Fruit fly (Drosophila melanogaster): ENCODE measurements around the gene CG18764.

Gene CG18764

DNA sequence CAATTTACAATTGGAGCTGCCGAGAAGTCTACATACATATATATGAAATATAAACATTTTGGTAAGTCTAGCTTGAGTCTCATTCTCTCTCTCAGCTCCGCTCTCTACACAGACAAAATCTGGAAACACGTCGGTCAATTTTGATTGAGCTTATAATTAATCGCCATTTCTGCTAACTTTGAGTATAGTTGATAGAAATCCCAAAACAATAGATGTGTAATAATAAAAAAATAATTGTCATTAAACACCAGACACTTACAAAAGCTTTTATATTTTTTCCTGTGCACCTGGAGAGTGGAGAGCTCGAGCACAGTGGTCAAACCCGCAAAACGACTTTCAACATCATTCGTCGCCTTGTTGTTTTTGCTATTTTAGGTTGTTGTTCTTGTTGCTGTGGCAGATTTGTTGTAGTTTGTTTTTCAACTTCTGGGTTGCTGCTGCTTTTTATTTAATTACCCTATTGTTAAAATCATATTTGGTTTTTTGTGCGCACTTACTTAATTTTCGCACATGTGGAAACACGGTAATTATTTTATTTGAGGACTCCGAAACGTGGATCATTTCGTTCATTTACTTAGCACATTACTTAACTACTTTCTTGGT is 30.0 kb downstream of the CG18764 start (continued):
- peak; percentile 95 for TF ChIP-seq CG13624 (GFP tag; optimal IDR thresholded peaks at IDR 0.05)
- 0 out of 3 replicates have a peak, but pooled peaks have one; percentile 13 for TF ChIP-seq Doc3 (GFP tag; IDR thresholded peaks at IDR 0.05; ENCODE audit: partially characterized antibody)
- TF ChIP-seq Ets65A (GFP tag), result peak; percentile 98
- peak; percentile 83 for TF ChIP-seq aop (GFP tag; IDR thresholded peaks at IDR 0.05)
- peak; percentile 84 for TF ChIP-seq sr (GFP tag; IDR thresholded peaks at IDR 0.05)
- TF ChIP-seq otp (GFP tag; IDR thresholded peaks at IDR 0.05), result peak; percentile 95
- peak; percentile 88 for TF ChIP-seq ssp (GFP tag; IDR thresholded peaks at IDR 0.05)
- TF ChIP-seq oc (tag; optimal IDR thresholded peaks at IDR 0.05), result peak; percentile 98
- peak; percentile 60 for TF ChIP-seq MESR4 (GFP tag; optimal IDR thresholded peaks at IDR 0.05)
- TF ChIP-seq ranshi (GFP tag; IDR thresholded peaks at IDR 0.05), result peak; percentile 97
- TF ChIP-seq CoRest (tag; optimal IDR thresholded peaks at IDR 0.05), result peak; percentile 96
- peak; percentile 85 for TF ChIP-seq luna (GFP tag; optimal IDR thresholded peaks at IDR 0.05)
- peak; percentile 89 for TF ChIP-seq shn (GFP tag; optimal IDR thresholded peaks at IDR 0.05)
- TF ChIP-seq B-H1 (GFP tag; IDR thresholded peaks at IDR 0.05), result peak; percentile 94
- TF ChIP-seq az2 (GFP tag; optimal IDR thresholded peaks at IDR 0.05), result peak; percentile 96
- TF ChIP-seq wor (GFP tag; IDR thresholded peaks at IDR 0.05), result peak; percentile 93
- TF ChIP-seq zfh1 (GFP tag; IDR thresholded peaks at IDR 0.05), result peak; percentile 97
- no peak for TF ChIP-seq HLHmδ (GFP tag; optimal IDR thresholded peaks at IDR 0.05)
- TF ChIP-seq CG16863 (GFP tag; optimal IDR thresholded peaks at IDR 0.05), result peak; percentile 93
- TF ChIP-seq ATbp (GFP tag; optimal IDR thresholded peaks at IDR 0.05), result peak; percentile 94
- peak; percentile 97 for TF ChIP-seq CG14441 (GFP tag; IDR thresholded peaks at IDR 0.05)
- TF ChIP-seq Oli (tag; optimal IDR thresholded peaks at IDR 0.05), result peak; percentile 96
- peak; percentile 95 for TF ChIP-seq NC2β (GFP tag; optimal IDR thresholded peaks at IDR 0.05)
- peak; percentile 87 for TF ChIP-seq ewg (GFP tag; optimal IDR thresholded peaks at IDR 0.05)
- TF ChIP-seq GATAe (GFP tag; conservative IDR thresholded peaks at IDR 0.05), result peak; percentile 88
- TF ChIP-seq repo (GFP tag; optimal IDR thresholded peaks at IDR 0.05), result peak; percentile 89
- peak; percentile 97 for TF ChIP-seq CG17328 (GFP tag; IDR thresholded peaks at IDR 0.05)
- peak; percentile 97 for TF ChIP-seq Awh (GFP tag; IDR thresholded peaks at IDR 0.05)
- TF ChIP-seq sug (tag; optimal IDR thresholded peaks at IDR 0.05), result peak; percentile 85
- peak; percentile 93 for TF ChIP-seq Atf-2 (GFP tag; optimal IDR thresholded peaks at IDR 0.05)
- no peak for TF ChIP-seq CG42726 (GFP tag; IDR thresholded peaks at IDR 0.05; ENCODE audit: partially characterized antibody)
- peak; percentile 77 for TF ChIP-seq CG2116 (GFP tag; optimal IDR thresholded peaks at IDR 0.05)
- peak; percentile 95 for TF ChIP-seq ttk (GFP tag; IDR thresholded peaks at IDR 0.05)
- no peak for TF ChIP-seq kni (GFP tag; optimal IDR thresholded peaks at IDR 0.05)
- peak in 1 of 2 experiments; percentile 97 for TF ChIP-seq eve (GFP tag; optimal IDR thresholded peaks at IDR 0.05)
- peak; percentile 90 for TF ChIP-seq CG2199 (GFP tag; IDR thresholded peaks at IDR 0.05)
- TF ChIP-seq Antp (GFP tag; optimal IDR thresholded peaks at IDR 0.05), result peak; percentile 93
- TF ChIP-seq CG14014 (GFP tag; IDR thresholded peaks at IDR 0.05), result peak; percentile 97
- peak; percentile 81 for TF ChIP-seq CG10274 (GFP tag; optimal IDR thresholded peaks at IDR 0.05)
- TF ChIP-seq z (GFP tag; IDR thresholded peaks at IDR 0.05), result peak; percentile 77
- TF ChIP-seq twi (tag; optimal IDR thresholded peaks at IDR 0.05), result peak; percentile 82
- TF ChIP-seq nom (GFP tag; optimal IDR thresholded peaks at IDR 0.05), result peak; percentile 97
- TF ChIP-seq Rfx (GFP tag; IDR thresholded peaks at IDR 0.05), result peak; percentile 99
- peak; percentile 96 for TF ChIP-seq bab2 (GFP tag; optimal IDR thresholded peaks at IDR 0.05)
- TF ChIP-seq salm (tag; optimal IDR thresholded peaks at IDR 0.05), result peak; percentile 94
- TF ChIP-seq CG6765 (GFP tag; optimal IDR thresholded peaks at IDR 0.05), result peak; percentile 92
- peak; percentile 96 for TF ChIP-seq CG33213 (GFP tag; optimal IDR thresholded peaks at IDR 0.05)
- TF ChIP-seq usp (GFP tag; optimal IDR thresholded peaks at IDR 0.05), result no peak
- peak; percentile 94 for TF ChIP-seq CG12942 (GFP tag; optimal IDR thresholded peaks at IDR 0.05)
- peak; percentile 99 for TF ChIP-seq sens (GFP tag)
- TF ChIP-seq gsb-n (tag; optimal IDR thresholded peaks at IDR 0.05), result peak; percentile 95
